Fruit fly (Drosophila melanogaster) whole organism, embryonic: ENCODE results near the gene cnir.

Source experiments
- Blimp-1 ChIP-seq: fragments of 200-800 bp; sonication (Bioruptor generic); optimal IDR thresholded peaks from 3 replicates; lab custom pipeline; 2018; ENCODE audit warnings: missing biosample characterization, missing genetic modification characterization, mild to moderate bottlenecking, moderate library complexity, missing genetic modification reagents
- CG10147 ChIP-seq: fragments of 200-800 bp; sonication (Bioruptor generic); optimal IDR thresholded peaks from 2 replicates; lab custom pipeline; 2019; ENCODE audit warnings: missing biosample characterization, mild to moderate bottlenecking, missing genetic modification characterization, moderate library complexity
- CG10543 ChIP-seq: fragments of 200-800 bp; sonication (Bioruptor generic); optimal IDR thresholded peaks from 3 replicates; lab custom pipeline; 2017; ENCODE audit warnings: missing biosample characterization, mild to moderate bottlenecking, missing genetic modification characterization, moderate library complexity
- CG10654 ChIP-seq: fragments of 200-800 bp; sonication (Bioruptor generic); optimal IDR thresholded peaks from 2 replicates; lab custom pipeline; 2016; ENCODE audit warnings: missing biosample characterization, missing genetic modification characterization
- CG11247 ChIP-seq: fragments of 200-800 bp; sonication (Bioruptor generic); IDR thresholded peaks from 2 replicates; pipeline ENCODE4 v1.3.6; 2022; ENCODE audit warnings: missing biosample characterization, missing genetic modification characterization
- CG11456 ChIP-seq: fragments of 200-800 bp; sonication (Bioruptor generic); IDR thresholded peaks from 3 replicates; pipeline ENCODE4 v1.3.6; 2022; ENCODE audit warnings: missing biosample characterization, missing genetic modification characterization
- CG1233 ChIP-seq: fragments of 200-800 bp; sonication (Bioruptor generic); optimal IDR thresholded peaks from 4 replicates; lab custom pipeline; 2018; ENCODE audit warnings: missing biosample characterization, mild to moderate bottlenecking, missing genetic modification characterization
- CG13287 ChIP-seq: fragments of 200-800 bp; sonication (Bioruptor generic); IDR thresholded peaks from 2 replicates; pipeline ENCODE4 v1.3.6; 2022; ENCODE audit warnings: missing biosample characterization, missing genetic modification characterization; ENCODE audit not compliant: partially characterized antibody
- CG13424 ChIP-seq: fragments of 200-800 bp; sonication (Bioruptor generic); optimal IDR thresholded peaks from 2 replicates; lab custom pipeline; 2019; ENCODE audit warnings: missing biosample characterization, mild to moderate bottlenecking, missing genetic modification characterization, moderate library complexity
- CG14014 ChIP-seq: fragments of 200-800 bp; sonication (Bioruptor generic); IDR thresholded peaks from 2 replicates; pipeline ENCODE4 v1.3.6; 2022; ENCODE audit warnings: missing biosample characterization, missing genetic modification characterization
- CG15011 ChIP-seq: fragments of 200-800 bp; sonication (Bioruptor generic); optimal IDR thresholded peaks from 3 replicates; lab custom pipeline; 2018; ENCODE audit warnings: missing biosample characterization, mild to moderate bottlenecking, missing genetic modification characterization
- CG15514 ChIP-seq: fragments of 200-800 bp; sonication (Bioruptor generic); optimal IDR thresholded peaks from 3 replicates; lab custom pipeline; 2017; ENCODE audit warnings: missing biosample characterization, missing genetic modification characterization, mild to moderate bottlenecking, moderate library complexity, missing genetic modification reagents
- CG15601 ChIP-seq: fragments of 200-800 bp; sonication (Bioruptor generic); optimal IDR thresholded peaks from 3 replicates; lab custom pipeline; 2019; ENCODE audit warnings: missing biosample characterization, mild to moderate bottlenecking, missing genetic modification characterization, moderate library complexity
- CG32767 ChIP-seq: fragments of 200-800 bp; sonication (Bioruptor generic); IDR thresholded peaks from 2 replicates; pipeline ENCODE4 v1.3.6; 2022; ENCODE audit warnings: missing biosample characterization, missing genetic modification characterization
- CG43689 ChIP-seq: fragments of 200-800 bp; sonication (Bioruptor generic); IDR thresholded peaks from 2 replicates; pipeline ENCODE4 v1.3.6; 2022; ENCODE audit warnings: missing biosample characterization, missing genetic modification characterization
- CG4707 ChIP-seq: fragments of 200-800 bp; sonication (Bioruptor generic); optimal IDR thresholded peaks from 2 replicates; lab custom pipeline; 2018; ENCODE audit warnings: missing biosample characterization, mild to moderate bottlenecking, missing genetic modification characterization, moderate library complexity
- CG4730 ChIP-seq: fragments of 200-800 bp; sonication (Bioruptor generic); IDR thresholded peaks from 2 replicates; pipeline ENCODE4 v1.3.6; 2022; ENCODE audit warnings: missing biosample characterization, missing genetic modification characterization
- CTCF ChIP-seq: fragments of 200-800 bp; sonication (Bioruptor generic); optimal IDR thresholded peaks from 2 replicates; lab custom pipeline; 2017; ENCODE audit warnings: missing biosample characterization, mild to moderate bottlenecking, missing genetic modification characterization, moderate library complexity
- Dad ChIP-seq: fragments of 200-800 bp; sonication (Bioruptor generic); optimal IDR thresholded peaks from 3 replicates; lab custom pipeline; 2016; ENCODE audit warnings: missing biosample characterization, missing genetic modification characterization
- E2f1 ChIP-seq: fragments of 200-800 bp; sonication (Bioruptor generic); IDR thresholded peaks from 2 replicates; pipeline ENCODE4 v1.3.6; 2022; ENCODE audit warnings: missing biosample characterization, missing genetic modification characterization
- Eip74EF ChIP-seq, 2 experiments: fragments of 200-800 bp in 1 of 2; fragments of >200 bp in 1 of 2; sonication (Bioruptor generic) in 1 of 2; optimal IDR thresholded peaks; 2 replicates each; lab custom pipeline; 2017 to 2019; ENCODE audit warnings: missing biosample characterization in 2 of 2, missing genetic modification characterization in 2 of 2, mild to moderate bottlenecking in 1 of 2, moderate library complexity in 1 of 2
- Elba2 ChIP-seq: fragments of 200-800 bp; sonication (Bioruptor generic); optimal IDR thresholded peaks from 3 replicates; lab custom pipeline; 2016; ENCODE audit warnings: missing biosample characterization, missing genetic modification characterization
- Hmr ChIP-seq: fragments of 200-800 bp; sonication (Bioruptor generic); optimal IDR thresholded peaks from 3 replicates; lab custom pipeline; 2017; ENCODE audit warnings: mild to moderate bottlenecking, missing biosample characterization, missing genetic modification reagents, missing genetic modification characterization
- Meics ChIP-seq: fragments of 200-800 bp; sonication (Bioruptor generic); optimal IDR thresholded peaks from 2 replicates; lab custom pipeline; 2017; ENCODE audit warnings: missing biosample characterization, mild to moderate bottlenecking, missing genetic modification characterization
- Sin3A ChIP-seq: fragments of >200 bp; optimal IDR thresholded peaks from 2 replicates; lab custom pipeline; 2018
- Sox102F ChIP-seq: fragments of 200-800 bp; sonication (Bioruptor generic); optimal IDR thresholded peaks from 2 replicates; lab custom pipeline; 2018; ENCODE audit warnings: missing biosample characterization, mild to moderate bottlenecking, missing genetic modification characterization, moderate library complexity
- Sry-β ChIP-seq: fragments of 200-800 bp; sonication (Bioruptor generic); optimal IDR thresholded peaks from 2 replicates; lab custom pipeline; 2018; ENCODE audit warnings: missing biosample characterization, mild to moderate bottlenecking, missing genetic modification characterization, moderate library complexity
- al ChIP-seq: fragments of 200-800 bp; sonication (Bioruptor generic); IDR thresholded peaks from 2 replicates; pipeline ENCODE4 v1.3.6; 2022; ENCODE audit warnings: missing biosample characterization, missing genetic modification characterization
- aop ChIP-seq: fragments of 200-800 bp; sonication (Bioruptor generic); IDR thresholded peaks from 2 replicates; pipeline ENCODE4 v1.3.6; 2022; ENCODE audit warnings: missing biosample characterization, missing genetic modification characterization
- btn ChIP-seq: fragments of 200-800 bp; sonication (Bioruptor generic); optimal IDR thresholded peaks from 2 replicates; lab custom pipeline; 2016; ENCODE audit warnings: missing biosample characterization, missing genetic modification characterization
- cas ChIP-seq: fragments of 200-800 bp; sonication (Bioruptor generic); IDR thresholded peaks from 2 replicates; pipeline ENCODE4 v1.3.6; 2022; ENCODE audit warnings: missing biosample characterization, missing genetic modification characterization
- cato ChIP-seq: fragments of 200-800 bp; sonication (Bioruptor generic); optimal IDR thresholded peaks from 2 replicates; lab custom pipeline; 2016; ENCODE audit warnings: missing biosample characterization, missing genetic modification characterization, borderline replicate concordance
- caup ChIP-seq: fragments of 200-800 bp; sonication (Bioruptor generic); optimal IDR thresholded peaks from 3 replicates; lab custom pipeline; 2017; ENCODE audit warnings: missing biosample characterization, mild to moderate bottlenecking, missing genetic modification characterization, moderate library complexity; ENCODE audit not compliant: severe bottlenecking
- cg ChIP-seq: fragments of 200-800 bp; sonication (Bioruptor generic); optimal IDR thresholded peaks from 3 replicates; lab custom pipeline; 2019; ENCODE audit warnings: missing biosample characterization, mild to moderate bottlenecking, missing genetic modification characterization, moderate library complexity
- chinmo ChIP-seq: fragments of 200-800 bp; sonication (Bioruptor generic); IDR thresholded peaks from 4 replicates; pipeline ENCODE4 v1.3.6; 2022; ENCODE audit warnings: missing biosample characterization, missing genetic modification characterization; ENCODE audit not compliant: partially characterized antibody
- dan ChIP-seq: fragments of 200-800 bp; sonication (Bioruptor generic); IDR thresholded peaks from 2 replicates; pipeline ENCODE4 v1.3.6; 2022; ENCODE audit warnings: missing biosample characterization, missing genetic modification characterization
- esg ChIP-seq: fragments of 200-800 bp; sonication (Bioruptor generic); conservative IDR thresholded peaks from 2 replicates; pipeline ENCODE4 v1.3.6; 2022; ENCODE audit warnings: missing biosample characterization, missing genetic modification characterization
- ewg ChIP-seq: fragments of 200-800 bp; sonication (Bioruptor generic); optimal IDR thresholded peaks from 3 replicates; lab custom pipeline; 2017; ENCODE audit warnings: mild to moderate bottlenecking, missing biosample characterization, missing genetic modification reagents, missing genetic modification characterization
- fd3F ChIP-seq: fragments of 200-800 bp; sonication (Bioruptor generic); optimal IDR thresholded peaks from 2 replicates; lab custom pipeline; 2018; ENCODE audit warnings: missing biosample characterization, mild to moderate bottlenecking, missing genetic modification characterization, moderate library complexity
- gce ChIP-seq: fragments of 200-800 bp; sonication (Bioruptor generic); IDR thresholded peaks from 3 replicates; pipeline ENCODE4 v1.3.6; 2022; ENCODE audit warnings: missing biosample characterization, missing genetic modification characterization
- hth ChIP-seq: fragments of >200 bp; optimal IDR thresholded peaks from 2 replicates; lab custom pipeline; 2017; ENCODE audit warnings: inconsistent platforms
- nerfin-2 ChIP-seq: fragments of 200-800 bp; sonication (Bioruptor generic); IDR thresholded peaks from 2 replicates; pipeline ENCODE4 v1.3.6; 2022; ENCODE audit warnings: missing biosample characterization, missing genetic modification characterization; ENCODE audit not compliant: partially characterized antibody
- org-1 ChIP-seq: fragments of 200-800 bp; sonication (Bioruptor generic); optimal IDR thresholded peaks from 2 replicates; lab custom pipeline; 2017; ENCODE audit warnings: missing biosample characterization, missing genetic modification characterization
- pita ChIP-seq: fragments of 200-800 bp; sonication (Bioruptor generic); optimal IDR thresholded peaks from 2 replicates; lab custom pipeline; 2017; ENCODE audit warnings: missing biosample characterization, mild to moderate bottlenecking, missing genetic modification characterization
- psq ChIP-seq: fragments of 200-800 bp; sonication (Bioruptor generic); optimal IDR thresholded peaks from 2 replicates; lab custom pipeline; 2017; ENCODE audit warnings: missing biosample characterization, missing genetic modification characterization
- run ChIP-seq: fragments of 200-800 bp; sonication (Bioruptor generic); optimal IDR thresholded peaks from 3 replicates; lab custom pipeline; 2018; ENCODE audit warnings: missing biosample characterization, mild to moderate bottlenecking, missing genetic modification characterization
- sd ChIP-seq: fragments of 200-800 bp; sonication (Bioruptor generic); optimal IDR thresholded peaks from 3 replicates; lab custom pipeline; 2018; ENCODE audit warnings: missing biosample characterization, mild to moderate bottlenecking, missing genetic modification characterization, moderate library complexity
- stwl ChIP-seq: fragments of 200-800 bp; sonication (Bioruptor generic); optimal IDR thresholded peaks from 3 replicates; lab custom pipeline; 2018; ENCODE audit warnings: missing biosample characterization, mild to moderate bottlenecking, missing genetic modification characterization, moderate library complexity
- sug ChIP-seq: fragments of 200-800 bp; optimal IDR thresholded peaks from 2 replicates; lab custom pipeline; 2019; ENCODE audit warnings: missing biosample characterization, mild to moderate bottlenecking, missing genetic modification characterization, moderate library complexity
- tll ChIP-seq, 2 experiments: fragments of 200-800 bp in 1 of 2; fragments of >200 bp in 1 of 2; sonication (Bioruptor generic) in 1 of 2; optimal IDR thresholded peaks; 2 replicates each; lab custom pipeline; 2017 to 2019; ENCODE audit warnings: missing biosample characterization in 2 of 2, missing genetic modification characterization in 2 of 2, mild to moderate bottlenecking in 1 of 2, moderate library complexity in 1 of 2
- wor ChIP-seq: fragments of 200-800 bp; sonication (Bioruptor generic); IDR thresholded peaks from 2 replicates; pipeline ENCODE4 v1.3.6; 2022; ENCODE audit warnings: missing biosample characterization, missing genetic modification characterization
- yki ChIP-seq: fragments of >200 bp; optimal IDR thresholded peaks from 3 replicates; lab custom pipeline; 2018

The cnir gene

DNA sequence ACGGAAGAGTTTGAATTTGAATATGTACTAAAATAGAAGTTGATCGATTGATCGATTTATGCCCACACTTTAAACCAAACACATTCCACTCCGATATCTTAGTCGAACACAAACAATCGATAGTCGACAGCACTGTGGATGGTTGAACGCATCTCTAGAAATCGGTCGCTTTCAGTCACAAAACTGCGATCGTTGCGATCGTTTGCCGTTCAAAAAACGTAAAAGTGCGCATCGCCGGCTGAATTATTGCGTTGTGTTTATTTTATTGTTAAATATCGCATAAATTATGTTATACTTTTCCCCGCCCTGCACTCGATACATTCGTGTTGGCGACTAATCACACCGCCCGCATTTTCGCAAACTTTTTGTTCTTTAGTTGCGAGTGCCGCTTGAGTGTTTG, 40.5 kb downstream of the cnir start, which contains the start of gene Ccdc85 (continued):
- no peak for TF ChIP-seq psq (GFP tag; lab: Kevin White, UChicago)
- no peak for TF ChIP-seq Sox102F (GFP tag; lab: Kevin White, UChicago)
- TF ChIP-seq CG15601 = peak; percentile 84
- peak; percentile 11 for TF ChIP-seq caup (GFP tag; lab: Kevin White, UChicago)
- TF ChIP-seq CG43689 (GFP tag; lab: Robert Waterston, UW) = no peak
- TF ChIP-seq CG15514 = peak; percentile 64
- no peak for TF ChIP-seq Eip74EF (GFP tag; optimal IDR thresholded peaks at IDR 0.05; lab: Kevin White, UChicago)
- peak; percentile 14 for TF ChIP-seq CG13424 (tag; lab: Kevin White, UChicago)
- no peak for TF ChIP-seq al (GFP tag; lab: Robert Waterston, UW)
- TF ChIP-seq CG10654 = no peak
- TF ChIP-seq pita (GFP tag; lab: Kevin White, UChicago) = no peak
- no peak for TF ChIP-seq Dad
- TF ChIP-seq gce (GFP tag; lab: Robert Waterston, UW) = no peak
- no peak for TF ChIP-seq wor (GFP tag; lab: Robert Waterston, UW)
- TF ChIP-seq CG11456 = no peak
- peak; percentile 98 for TF ChIP-seq chinmo
- TF ChIP-seq fd3F (GFP tag; lab: Kevin White, UChicago) = no peak
- TF ChIP-seq Sry-β (GFP tag; lab: Kevin White, UChicago) = peak; percentile 3
- TF ChIP-seq cg (GFP tag; lab: Kevin White, UChicago) = no peak
- TF ChIP-seq Elba2 (GFP tag; lab: Kevin White, UChicago) = no peak
- TF ChIP-seq CG4707 (GFP tag; lab: Kevin White, UChicago) = no peak
- no peak for TF ChIP-seq yki (lab: Kevin White, UChicago)
- no peak for TF ChIP-seq Hmr (GFP tag; lab: Kevin White, UChicago)
- peak; percentile 17 for TF ChIP-seq sd
- TF ChIP-seq CG4730 (GFP tag; lab: Robert Waterston, UW) = no peak
- no peak for TF ChIP-seq aop (GFP tag; lab: Robert Waterston, UW)
- no peak for TF ChIP-seq cas
- no peak for TF ChIP-seq CG32767 (GFP tag; lab: Robert Waterston, UW)
- TF ChIP-seq CG13287 (GFP tag; lab: Robert Waterston, UW) = peak; percentile 96
- no peak for TF ChIP-seq tll (GFP tag; optimal IDR thresholded peaks at IDR 0.05; lab: Kevin White, UChicago)
- TF ChIP-seq btn (GFP tag; lab: Kevin White, UChicago) = no peak
- peak; percentile 27 for TF ChIP-seq sug (tag; lab: Kevin White, UChicago)
- no peak for TF ChIP-seq Meics (GFP tag; lab: Kevin White, UChicago)
- peak; percentile 30 for TF ChIP-seq Sin3A (lab: Kevin White, UChicago)
- TF ChIP-seq CG11247 (GFP tag; lab: Robert Waterston, UW) = no peak
- TF ChIP-seq CG10543 = no peak
- no peak for TF ChIP-seq org-1 (GFP tag; lab: Kevin White, UChicago)
- no peak for TF ChIP-seq cato (GFP tag; lab: Kevin White, UChicago)
- TF ChIP-seq esg = no peak
- no peak for TF ChIP-seq CG1233 (GFP tag; lab: Kevin White, UChicago)
- no peak for TF ChIP-seq hth (lab: Kevin White, UChicago)
- TF ChIP-seq stwl (tag; lab: Kevin White, UChicago) = peak; percentile 94
- no peak for TF ChIP-seq CG14014
- peak; percentile 24 for TF ChIP-seq Blimp-1 (GFP tag; lab: Kevin White, UChicago)
- TF ChIP-seq ewg = no peak
- TF ChIP-seq E2f1 (GFP tag; lab: Robert Waterston, UW) = no peak
- no peak for TF ChIP-seq dan (GFP tag; lab: Robert Waterston, UW)
- TF ChIP-seq CG10147 = no peak
- peak; percentile 99 for TF ChIP-seq nerfin-2 (GFP tag; lab: Robert Waterston, UW)
- TF ChIP-seq run = no peak
- no peak for TF ChIP-seq CTCF (GFP tag; lab: Kevin White, UChicago)
- TF ChIP-seq CG15011 = no peak
